Worm (Caenorhabditis elegans): ENCODE results near the gene pas-1.

pas-1 gene

DNA sequence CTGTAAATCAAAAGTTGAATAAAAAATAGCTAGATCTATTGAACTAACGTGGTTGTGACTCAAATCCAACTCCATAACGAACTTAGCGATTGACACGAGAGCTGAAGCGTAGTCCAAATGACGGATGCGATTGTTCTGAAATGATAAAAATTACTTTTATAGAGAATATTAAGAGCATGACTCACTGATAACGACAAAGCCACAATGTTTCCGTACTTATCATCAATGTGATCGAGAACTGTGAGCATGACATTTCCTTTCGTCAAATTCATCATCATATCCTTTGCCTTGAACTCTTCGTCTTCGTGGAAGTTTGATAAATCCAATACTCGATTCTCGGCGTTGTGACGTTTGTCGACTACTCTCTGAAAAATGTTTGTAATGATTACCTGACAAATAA is 8.4 kb downstream of the pas-1 start:
- TF ChIP-seq zip-8 (tag; optimal IDR thresholded peaks at IDR 0.05) (no peak), elt-1 (tag; optimal IDR thresholded peaks at IDR 0.05; ENCODE audit: borderline replicate concordance, insufficient read depth) (no peak), elt-3 (tag; optimal IDR thresholded peaks at IDR 0.05) (no peak), lin-13 (tag; optimal IDR thresholded peaks at IDR 0.05) (no peak), ceh-39 (tag; optimal IDR thresholded peaks at IDR 0.05) (no peak)

DNA sequence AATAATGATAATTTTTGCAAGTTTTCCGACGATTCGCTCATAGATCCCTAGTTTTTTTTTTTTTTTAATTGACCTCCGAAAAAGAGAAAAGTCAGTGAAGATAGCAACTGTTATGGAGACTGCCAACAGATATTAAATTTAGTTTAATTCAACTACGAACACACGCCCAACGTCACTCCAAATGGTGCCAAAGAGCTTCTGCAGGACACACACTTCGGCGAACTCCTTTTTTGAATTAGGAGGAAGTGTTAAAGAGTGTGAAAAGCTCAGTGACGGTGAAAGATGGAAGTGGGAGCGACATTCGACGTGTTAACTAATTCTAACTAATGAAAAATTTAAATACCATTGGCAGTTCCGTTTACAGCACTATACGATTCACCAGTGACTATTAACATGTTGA is 10.4 kb downstream of the pas-1 start:
- no peak for TF ChIP-seq elt-1 (tag; optimal IDR thresholded peaks at IDR 0.05; ENCODE audit: borderline replicate concordance, insufficient read depth)
- TF ChIP-seq unc-120 (tag; optimal IDR thresholded peaks at IDR 0.05; ENCODE audit: poor library complexity, severe bottlenecking) = no peak

DNA sequence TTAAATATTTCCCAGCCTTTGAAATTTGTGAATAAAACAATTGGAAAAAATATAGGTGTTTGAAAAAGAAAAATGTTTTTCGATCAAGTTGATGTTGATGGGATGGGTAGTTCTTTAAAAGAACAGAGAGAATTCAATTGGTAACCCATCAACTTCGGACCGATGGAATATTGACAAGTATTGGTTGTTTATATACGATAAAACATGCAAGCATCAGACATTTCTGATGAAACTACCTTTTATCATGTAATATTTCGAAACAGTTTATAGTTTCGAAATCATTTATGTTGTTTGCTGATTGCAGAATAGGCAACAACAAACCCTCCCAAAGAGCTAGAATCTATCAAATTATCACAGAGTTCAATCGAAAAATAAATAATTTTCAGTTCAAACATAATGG is 12.5 kb downstream of the pas-1 start:
- TF ChIP-seq ceh-39 (tag; optimal IDR thresholded peaks at IDR 0.05) (no peak), nhr-237 (tag; optimal IDR thresholded peaks at IDR 0.05) (no peak), unc-62 (GFP tag; optimal IDR thresholded peaks at IDR 0.05) (no peak), tbx-8 (GFP tag; optimal IDR thresholded peaks at IDR 0.05) (no peak), nhr-2 (tag; optimal IDR thresholded peaks at IDR 0.05) (no peak), ces-1 (GFP tag; optimal IDR thresholded peaks at IDR 0.05) (no peak), bed-3 (GFP tag; optimal IDR thresholded peaks at IDR 0.05) (no peak), nhr-76 (tag; optimal IDR thresholded peaks at IDR 0.05) (no peak), M03D4.4 (tag; optimal IDR thresholded peaks at IDR 0.05) (no peak), ceh-43 (GFP tag; optimal IDR thresholded peaks at IDR 0.05) (no peak), elt-3 (tag; optimal IDR thresholded peaks at IDR 0.05) (no peak)

DNA sequence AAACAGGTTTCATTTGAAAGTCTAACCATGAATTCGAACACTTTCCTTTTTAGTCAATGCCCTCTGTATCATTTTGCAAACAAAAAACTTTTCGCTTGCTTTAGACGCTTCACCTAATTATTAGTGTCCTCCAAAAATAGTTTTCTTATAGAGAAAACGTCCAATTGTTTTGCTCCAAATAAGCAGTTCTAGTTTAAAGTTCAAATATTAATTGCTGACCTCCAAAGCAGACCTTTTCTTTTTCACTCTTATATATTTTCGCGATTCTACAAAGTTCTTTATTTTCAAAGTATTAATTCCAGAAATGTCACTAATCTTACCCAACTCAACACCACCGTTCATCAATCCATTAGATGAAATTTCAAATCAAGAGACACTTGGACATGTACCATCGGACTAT is 13.6 kb downstream of the pas-1 start, which contains the start of gene gnrr-2:
Gene gnrr-2 (plus strand): TSS at position 301 of the 400 bp plus-strand sequence.
- no peak for TF ChIP-seq zip-8 (tag; optimal IDR thresholded peaks at IDR 0.05)
- no peak for TF ChIP-seq bed-3 (GFP tag; optimal IDR thresholded peaks at IDR 0.05)
- no peak for TF ChIP-seq unc-39 (tag; optimal IDR thresholded peaks at IDR 0.05)
- TF ChIP-seq sptf-1 (tag; optimal IDR thresholded peaks at IDR 0.05) = no peak
- no peak for TF ChIP-seq ces-1 (GFP tag; optimal IDR thresholded peaks at IDR 0.05)
- no peak for TF ChIP-seq elt-3 (tag; optimal IDR thresholded peaks at IDR 0.05)
- no peak for TF ChIP-seq pha-4 (tag; optimal IDR thresholded peaks at IDR 0.05)
- TF ChIP-seq nhr-237 (tag; optimal IDR thresholded peaks at IDR 0.05) = no peak
- no peak for TF ChIP-seq tbx-8 (GFP tag; optimal IDR thresholded peaks at IDR 0.05)
- TF ChIP-seq lin-13 (tag; optimal IDR thresholded peaks at IDR 0.05) = no peak
- TF ChIP-seq nhr-2 (tag; optimal IDR thresholded peaks at IDR 0.05) = no peak
- no peak for TF ChIP-seq unc-120 (tag; optimal IDR thresholded peaks at IDR 0.05; ENCODE audit: poor library complexity, severe bottlenecking)
- TF ChIP-seq ham-2 (GFP tag; optimal IDR thresholded peaks at IDR 0.05) = no peak
- no peak for TF ChIP-seq mls-2 (tag; optimal IDR thresholded peaks at IDR 0.05)
- TF ChIP-seq snpc-4 (tag; optimal IDR thresholded peaks at IDR 0.05) = no peak
- no peak for TF ChIP-seq nhr-76 (tag; optimal IDR thresholded peaks at IDR 0.05)
- no peak for TF ChIP-seq ceh-43 (GFP tag; optimal IDR thresholded peaks at IDR 0.05)
- TF ChIP-seq lsy-2 (tag; optimal IDR thresholded peaks at IDR 0.05) = no peak

DNA sequence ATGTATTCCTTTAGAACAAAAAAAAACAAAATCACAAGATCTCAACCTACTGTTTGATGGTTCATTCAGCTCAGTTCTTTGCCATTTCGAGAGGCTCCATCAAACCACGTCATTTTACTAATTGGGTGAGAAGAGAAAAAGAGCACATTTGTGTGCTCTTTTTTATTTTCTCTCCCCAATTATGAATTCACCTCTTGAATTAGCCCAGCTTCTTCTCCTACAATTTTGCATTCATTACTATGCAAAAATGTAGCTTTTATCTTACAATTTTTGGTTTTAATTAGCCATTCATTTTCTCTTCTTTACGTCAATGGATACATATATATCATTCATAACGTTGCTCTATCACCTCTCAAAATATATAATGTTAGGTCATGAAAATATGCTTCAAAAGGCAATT is 16.8 kb downstream of the pas-1 start:
- TF ChIP-seq cnd-1 (tag; optimal IDR thresholded peaks at IDR 0.05) = no peak
- TF ChIP-seq lin-32 (GFP tag; optimal IDR thresholded peaks at IDR 0.05) = no peak

DNA sequence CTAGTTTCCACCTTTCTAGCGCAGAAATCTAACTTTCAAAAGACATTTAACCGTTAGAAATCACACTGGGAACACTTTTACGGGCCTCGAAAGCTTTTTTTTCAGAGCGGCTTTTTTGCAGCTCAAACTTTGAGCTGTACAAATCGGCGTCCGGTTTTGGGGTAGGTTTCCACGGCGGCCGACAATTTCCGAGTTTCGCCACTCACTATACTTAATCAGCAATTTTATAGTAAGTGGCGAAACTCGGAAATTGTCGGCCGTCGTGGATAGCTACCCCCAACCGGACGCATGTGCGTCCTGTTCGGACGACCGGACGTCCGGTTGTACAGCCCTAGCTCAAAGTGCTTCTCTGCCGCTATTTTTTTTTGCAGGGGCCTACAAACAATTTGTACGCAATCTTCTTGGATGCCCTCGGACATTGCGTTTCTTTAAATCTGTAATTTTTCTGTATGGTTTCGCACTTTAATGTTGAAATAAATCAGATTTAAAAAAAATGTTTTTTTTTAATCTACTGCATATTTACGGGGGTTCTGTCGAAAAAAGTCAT is 26.2 kb downstream of the pas-1 start:
- TF ChIP-seq blmp-1 (tag; optimal IDR thresholded peaks at IDR 0.05) (no peak), ham-2 (GFP tag; optimal IDR thresholded peaks at IDR 0.05) (no peak), lsy-2 (tag; optimal IDR thresholded peaks at IDR 0.05) (no peak)

DNA sequence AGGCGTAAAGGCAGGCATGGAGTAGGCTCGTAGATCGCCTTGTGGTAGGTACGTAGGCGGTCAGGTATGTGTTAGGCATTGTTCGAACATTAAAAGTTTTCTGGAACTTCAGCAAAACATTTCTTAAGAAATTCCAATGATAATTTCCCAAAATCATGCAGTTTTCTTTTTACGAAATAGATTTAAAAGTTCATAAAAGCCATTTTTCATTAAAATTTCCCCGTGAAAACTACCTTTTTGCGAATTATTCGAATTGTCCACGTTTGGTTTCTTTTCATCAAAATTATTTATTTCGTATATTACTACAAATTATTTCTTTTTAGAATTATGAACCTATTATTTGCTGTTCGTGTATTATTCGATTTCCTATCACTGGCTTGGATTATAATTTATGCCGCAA is 27.7 kb downstream of the pas-1 start, which contains the start of gene C15H11.13:
Gene C15H11.13 (plus strand): TSS at position 301 of the 400 bp plus-strand sequence.
- TF ChIP-seq hlh-1 (tag; optimal IDR thresholded peaks at IDR 0.05) (no peak), unc-120 (tag; optimal IDR thresholded peaks at IDR 0.05; ENCODE audit: poor library complexity, severe bottlenecking) (no peak), ceh-43 (GFP tag; optimal IDR thresholded peaks at IDR 0.05) (no peak), pha-4 (tag; optimal IDR thresholded peaks at IDR 0.05) (no peak), tbx-8 (GFP tag; optimal IDR thresholded peaks at IDR 0.05) (no peak)
